Worm (Caenorhabditis elegans): ENCODE measurements around the gene T28F3.9.

- TF ChIP-seq ceh-34 (tag; optimal IDR thresholded peaks at IDR 0.05), result no peak
- TF ChIP-seq hlh-6 (tag; optimal IDR thresholded peaks at IDR 0.05), result no peak
- no peak for TF ChIP-seq fax-1 (tag; optimal IDR thresholded peaks at IDR 0.05)
- TF ChIP-seq Y22D7AL.16 (tag; optimal IDR thresholded peaks at IDR 0.05), result no peak
- no peak for TF ChIP-seq rnt-1 (tag; optimal IDR thresholded peaks at IDR 0.05)
- no peak for TF ChIP-seq sox-4 (tag; optimal IDR thresholded peaks at IDR 0.05)
- TF ChIP-seq ceh-48 (tag; optimal IDR thresholded peaks at IDR 0.05), result no peak
Measured at ce11 chrIV:17265279-17265678, 43.0 kb upstream of the T28F3.9 start, which contains the start of gene str-187.
